Fruit fly (Drosophila melanogaster) whole organism, embryonic: ENCODE measurements around the gene Cad74A.
A peak's percentile ranks its signal among the peaks of the same experiment; 100 is the strongest.

Experiments
- CG10543 ChIP-seq: fragments of 200-800 bp; sonication (Bioruptor generic); optimal IDR thresholded peaks from 3 replicates; lab custom pipeline; 2017; ENCODE audit warnings: missing biosample characterization, mild to moderate bottlenecking, missing genetic modification characterization, moderate library complexity
- CG12659 ChIP-seq: fragments of 200-800 bp; sonication (Bioruptor generic); optimal IDR thresholded peaks from 3 replicates; lab custom pipeline; 2017; ENCODE audit warnings: mild to moderate bottlenecking, missing biosample characterization, missing genetic modification reagents, missing genetic modification characterization
- CG17802 ChIP-seq: fragments of 200-800 bp; sonication (Bioruptor generic); optimal IDR thresholded peaks from 2 replicates; lab custom pipeline; 2018; ENCODE audit warnings: missing biosample characterization, mild to moderate bottlenecking, missing genetic modification characterization, moderate library complexity
- CG2116 ChIP-seq: fragments of 200-800 bp; sonication (Bioruptor generic); optimal IDR thresholded peaks from 3 replicates; lab custom pipeline; 2018; ENCODE audit warnings: missing biosample characterization, mild to moderate bottlenecking, missing genetic modification characterization
- CG32772 ChIP-seq: fragments of 200-800 bp; sonication (Bioruptor generic); IDR thresholded peaks from 2 replicates; pipeline ENCODE4 v1.3.6; 2022; ENCODE audit warnings: missing biosample characterization, missing genetic modification characterization
- CG34376 ChIP-seq: fragments of 200-800 bp; sonication (Bioruptor generic); optimal IDR thresholded peaks from 2 replicates; lab custom pipeline; 2018; ENCODE audit warnings: missing biosample characterization, mild to moderate bottlenecking, missing genetic modification characterization
- CG3726 ChIP-seq: fragments of 200-800 bp; sonication (Bioruptor generic); IDR thresholded peaks from 3 replicates; pipeline ENCODE4, ENCODE4 v1.3.6; 2022; ENCODE audit warnings: missing biosample characterization, missing genetic modification characterization
- CG42726 ChIP-seq: fragments of 200-800 bp; sonication (Bioruptor generic); IDR thresholded peaks from 2 replicates; pipeline ENCODE4 v1.3.6; 2022; ENCODE audit warnings: missing biosample characterization, missing genetic modification characterization; ENCODE audit not compliant: partially characterized antibody
- CG5180 ChIP-seq: fragments of 200-800 bp; sonication (Bioruptor generic); optimal IDR thresholded peaks from 3 replicates; lab custom pipeline; 2017; ENCODE audit warnings: missing biosample characterization, missing genetic modification characterization, mild to moderate bottlenecking, moderate library complexity, missing genetic modification reagents
- CG6254 ChIP-seq: fragments of 200-800 bp; sonication (Bioruptor generic); optimal IDR thresholded peaks from 3 replicates; lab custom pipeline; 2017; ENCODE audit warnings: mild to moderate bottlenecking, missing biosample characterization, missing genetic modification reagents, missing genetic modification characterization
- CG8388 ChIP-seq: fragments of 200-800 bp; sonication (Bioruptor generic); optimal IDR thresholded peaks from 2 replicates; lab custom pipeline; 2019; ENCODE audit warnings: missing biosample characterization, mild to moderate bottlenecking, missing genetic modification characterization, moderate library complexity
- CG8765 ChIP-seq: fragments of 200-800 bp; sonication (Bioruptor generic); IDR thresholded peaks from 2 replicates; pipeline ENCODE4 v1.3.6; 2022; ENCODE audit warnings: missing biosample characterization, missing genetic modification characterization
- CG9215 ChIP-seq: fragments of 200-800 bp; sonication (Bioruptor generic); IDR thresholded peaks from 2 replicates; pipeline ENCODE4 v1.3.6; 2022; ENCODE audit warnings: missing biosample characterization, missing genetic modification characterization
- CoRest ChIP-seq: fragments of 200-800 bp; sonication (Bioruptor generic); optimal IDR thresholded peaks from 3 replicates; lab custom pipeline; 2018; ENCODE audit warnings: missing biosample characterization, mild to moderate bottlenecking, missing genetic modification characterization, moderate library complexity
- Doc3 ChIP-seq: fragments of 200-800 bp; sonication (Bioruptor generic); IDR thresholded peaks from 3 replicates; pipeline ENCODE4 v1.3.6; 2022; ENCODE audit warnings: missing biosample characterization, missing genetic modification characterization; ENCODE audit not compliant: partially characterized antibody
- GATAe ChIP-seq: fragments of 200-800 bp; sonication (Bioruptor generic); conservative IDR thresholded peaks from 2 replicates; pipeline ENCODE4 v1.3.6; 2022; ENCODE audit warnings: missing biosample characterization, missing genetic modification characterization
- Gsc ChIP-seq: fragments of 200-800 bp; sonication (Bioruptor generic); IDR thresholded peaks from 2 replicates; pipeline ENCODE4 v1.3.6; 2022; ENCODE audit warnings: missing biosample characterization, missing genetic modification characterization
- Hand ChIP-seq: fragments of 200-800 bp; sonication (Bioruptor generic); optimal IDR thresholded peaks from 2 replicates; lab custom pipeline; 2017; ENCODE audit warnings: mild to moderate bottlenecking, missing biosample characterization, missing genetic modification reagents, missing genetic modification characterization
- Hey ChIP-seq: fragments of 200-800 bp; sonication (Bioruptor generic); optimal IDR thresholded peaks from 3 replicates; lab custom pipeline; 2018; ENCODE audit warnings: missing biosample characterization, mild to moderate bottlenecking, missing genetic modification characterization
- HmgD ChIP-seq: fragments of 200-800 bp; sonication (Bioruptor generic); optimal IDR thresholded peaks from 3 replicates; lab custom pipeline; 2016; ENCODE audit warnings: missing biosample characterization, missing genetic modification characterization
- Hmx ChIP-seq: fragments of 200-800 bp; sonication (Bioruptor generic); optimal IDR thresholded peaks from 2 replicates; lab custom pipeline; 2016; ENCODE audit warnings: missing biosample characterization, missing genetic modification characterization
- MESR4 ChIP-seq: fragments of 200-800 bp; sonication (Bioruptor generic); optimal IDR thresholded peaks from 2 replicates; lab custom pipeline; 2018; ENCODE audit warnings: missing biosample characterization, mild to moderate bottlenecking, missing genetic modification characterization, moderate library complexity
- Mad ChIP-seq: fragments of 200-800 bp; sonication (Bioruptor generic); optimal IDR thresholded peaks from 2 replicates; lab custom pipeline; 2016; ENCODE audit warnings: missing biosample characterization, missing genetic modification characterization
- Med ChIP-seq: fragments of 200-800 bp; sonication (Bioruptor generic); peaks from one replicate; lab custom pipeline; 2016; ENCODE audit warnings: missing biosample characterization, missing genetic modification characterization, mild to moderate bottlenecking, inconsistent platforms, moderate library complexity
- Nf-YB ChIP-seq: fragments of 200-800 bp; sonication (Bioruptor generic); optimal IDR thresholded peaks from 3 replicates; lab custom pipeline; 2019; ENCODE audit warnings: missing biosample characterization, mild to moderate bottlenecking, missing genetic modification characterization, moderate library complexity
- Opbp ChIP-seq: fragments of 200-800 bp; sonication (Bioruptor generic); IDR thresholded peaks from 3 replicates; pipeline ENCODE4 v1.3.6; 2022; ENCODE audit warnings: missing biosample characterization, missing genetic modification characterization; ENCODE audit not compliant: partially characterized antibody
- Trl ChIP-seq, 3 experiments: fragments of >200 bp in 2 of 3; fragments of 200-800 bp in 1 of 3; sonication (Bioruptor generic) in 1 of 3; optimal IDR thresholded peaks; 2 replicates in 1 of 3; 3 replicates in 2 of 3; lab custom pipeline; 2016 to 2017; ENCODE audit warnings: missing biosample characterization in 1 of 3, missing genetic modification characterization in 1 of 3
- Vsx1 ChIP-seq: fragments of 200-800 bp; sonication (Bioruptor generic); optimal IDR thresholded peaks from 2 replicates; lab custom pipeline; 2017; ENCODE audit warnings: missing biosample characterization, mild to moderate bottlenecking, missing genetic modification characterization, missing genetic modification reagents
- Xrp1 ChIP-seq: fragments of 200-800 bp; sonication (Bioruptor generic); IDR thresholded peaks from 2 replicates; pipeline ENCODE4 v1.3.6; 2022; ENCODE audit warnings: missing biosample characterization, missing genetic modification characterization
- al ChIP-seq: fragments of 200-800 bp; sonication (Bioruptor generic); IDR thresholded peaks from 2 replicates; pipeline ENCODE4 v1.3.6; 2022; ENCODE audit warnings: missing biosample characterization, missing genetic modification characterization
- bigmax ChIP-seq: fragments of 200-800 bp; sonication (Bioruptor generic); optimal IDR thresholded peaks from 2 replicates; lab custom pipeline; 2018; ENCODE audit warnings: missing biosample characterization, mild to moderate bottlenecking, missing genetic modification characterization
- chinmo ChIP-seq: fragments of 200-800 bp; sonication (Bioruptor generic); IDR thresholded peaks from 4 replicates; pipeline ENCODE4 v1.3.6; 2022; ENCODE audit warnings: missing biosample characterization, missing genetic modification characterization; ENCODE audit not compliant: partially characterized antibody
- chm ChIP-seq: fragments of 200-800 bp; sonication (Bioruptor generic); IDR thresholded peaks from 2 replicates; pipeline ENCODE4 v1.3.6; 2022; ENCODE audit warnings: missing biosample characterization, missing genetic modification characterization
- dmrt11E ChIP-seq: fragments of 200-800 bp; sonication (Bioruptor generic); optimal IDR thresholded peaks from 3 replicates; lab custom pipeline; 2018; ENCODE audit warnings: missing biosample characterization, mild to moderate bottlenecking, missing genetic modification characterization, moderate library complexity
- ewg ChIP-seq: fragments of 200-800 bp; sonication (Bioruptor generic); optimal IDR thresholded peaks from 3 replicates; lab custom pipeline; 2017; ENCODE audit warnings: mild to moderate bottlenecking, missing biosample characterization, missing genetic modification reagents, missing genetic modification characterization
- exex ChIP-seq: fragments of 200-800 bp; sonication (Bioruptor generic); optimal IDR thresholded peaks from 4 replicates; lab custom pipeline; 2018; ENCODE audit warnings: missing biosample characterization, mild to moderate bottlenecking, missing genetic modification characterization, moderate library complexity
- fd96Cb ChIP-seq: fragments of 200-800 bp; sonication (Bioruptor generic); optimal IDR thresholded peaks from 2 replicates; lab custom pipeline; 2018; ENCODE audit warnings: missing biosample characterization, mild to moderate bottlenecking, missing genetic modification characterization, moderate library complexity
- fu2 ChIP-seq: fragments of 200-800 bp; sonication (Bioruptor generic); optimal IDR thresholded peaks from 2 replicates; lab custom pipeline; 2016; ENCODE audit warnings: missing biosample characterization, missing genetic modification characterization
- ham ChIP-seq: fragments of 200-800 bp; sonication (Bioruptor generic); IDR thresholded peaks from 2 replicates; pipeline ENCODE4 v1.3.6; 2022; ENCODE audit warnings: missing biosample characterization, missing genetic modification characterization
- hbn ChIP-seq: fragments of 200-800 bp; sonication (Bioruptor generic); IDR thresholded peaks from 2 replicates; pipeline ENCODE4 v1.3.6; 2022; ENCODE audit warnings: missing biosample characterization, missing genetic modification characterization; ENCODE audit not compliant: partially characterized antibody
- kni ChIP-seq: fragments of 200-800 bp; sonication (Bioruptor generic); optimal IDR thresholded peaks from 3 replicates; lab custom pipeline; 2017; ENCODE audit warnings: mild to moderate bottlenecking, missing biosample characterization, missing genetic modification reagents, missing genetic modification characterization
- lmd ChIP-seq: fragments of 200-800 bp; sonication (Bioruptor generic); IDR thresholded peaks from 2 replicates; pipeline ENCODE4 v1.3.6; 2022; ENCODE audit warnings: missing biosample characterization, missing genetic modification characterization
- nau ChIP-seq: fragments of 200-800 bp; sonication (Bioruptor generic); optimal IDR thresholded peaks from 3 replicates; lab custom pipeline; 2017; ENCODE audit warnings: missing biosample characterization, mild to moderate bottlenecking, missing genetic modification characterization, missing genetic modification reagents
- nerfin-1 ChIP-seq: fragments of 200-800 bp; sonication (Bioruptor generic); optimal IDR thresholded peaks from 3 replicates; lab custom pipeline; 2019; ENCODE audit warnings: missing biosample characterization, mild to moderate bottlenecking, missing genetic modification characterization, moderate library complexity
- otp ChIP-seq: fragments of 200-800 bp; sonication (Bioruptor generic); IDR thresholded peaks from 3 replicates; pipeline ENCODE4, ENCODE4 v1.3.6; 2022; ENCODE audit warnings: missing biosample characterization, missing genetic modification characterization
- sr ChIP-seq: fragments of 200-800 bp; sonication (Bioruptor generic); IDR thresholded peaks from 3 replicates; pipeline ENCODE4 v1.3.6; 2022; ENCODE audit warnings: missing biosample characterization, missing genetic modification characterization
- tin ChIP-seq: fragments of 200-800 bp; sonication (Bioruptor generic); optimal IDR thresholded peaks from 3 replicates; lab custom pipeline; 2016; ENCODE audit warnings: missing biosample characterization, missing genetic modification characterization
- trem ChIP-seq: fragments of 200-800 bp; optimal IDR thresholded peaks from 3 replicates; lab custom pipeline; 2019; ENCODE audit warnings: missing biosample characterization, mild to moderate bottlenecking, missing genetic modification characterization, moderate library complexity
- usp ChIP-seq: fragments of >200 bp; optimal IDR thresholded peaks from 2 replicates; lab custom pipeline; 2017; ENCODE audit warnings: missing biosample characterization, missing genetic modification characterization
- wdn ChIP-seq: fragments of 200-800 bp; sonication (Bioruptor generic); IDR thresholded peaks from 2 replicates; pipeline ENCODE4 v1.3.6; 2022; ENCODE audit warnings: missing biosample characterization, missing genetic modification characterization

Gene Cad74A

DNA sequence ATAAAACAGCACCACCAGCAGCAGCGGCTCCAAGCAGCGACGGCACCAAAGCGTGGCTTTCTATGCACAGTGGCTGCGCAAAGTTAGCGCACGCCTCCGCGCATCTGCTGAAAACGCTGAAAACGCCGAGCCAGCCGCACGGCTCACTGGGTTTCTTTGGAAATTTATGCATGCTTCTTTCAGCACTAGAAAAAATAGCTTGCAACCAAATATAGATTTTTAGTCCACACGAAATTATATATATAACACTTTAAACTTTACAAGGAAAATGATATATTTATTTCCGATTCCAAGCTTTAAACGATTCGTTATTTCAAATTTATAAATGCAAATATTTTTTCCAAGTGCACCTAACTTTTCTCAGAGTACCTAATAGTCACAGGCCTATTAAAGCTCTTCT is 25.3 kb upstream of the Cad74A start (continued):
- TF ChIP-seq trem (tag; lab: Kevin White, UChicago) (peak; percentile 2), CG12659 (GFP tag; lab: Kevin White, UChicago) (peak; percentile 20), CG3726 (GFP tag; lab: Robert Waterston, UW) (no peak), CG8388 (GFP tag; lab: Kevin White, UChicago) (peak; percentile 96), Hand (GFP tag; lab: Kevin White, UChicago) (no peak), chinmo (GFP tag; lab: Robert Waterston, UW) (no peak), CG6254 (GFP tag; lab: Kevin White, UChicago) (peak; percentile 66), Nf-YB (no peak), Gsc (GFP tag; lab: Robert Waterston, UW) (no peak), usp (GFP tag; lab: Kevin White, UChicago) (no peak), lmd (peak; percentile 23; the same call in 1 of the 2 replicates), Hey (tag; lab: Kevin White, UChicago) (no peak), Opbp (GFP tag; lab: Robert Waterston, UW) (no peak), Xrp1 (GFP tag; lab: Robert Waterston, UW) (peak; percentile 45; the same call in 1 of the 2 replicates), bigmax (GFP tag; lab: Kevin White, UChicago) (no peak), CG42726 (GFP tag; lab: Robert Waterston, UW) (no peak), nau (GFP tag; lab: Kevin White, UChicago) (no peak), Med (GFP tag; lab: Kevin White, UChicago) (peak; percentile 77), nerfin-1 (tag; lab: Kevin White, UChicago) (no peak), GATAe (GFP tag; lab: Robert Waterston, UW) (no peak), CG32772 (GFP tag; lab: Robert Waterston, UW) (no peak), Hmx (no peak), exex (tag; lab: Kevin White, UChicago) (no peak), chm (peak; percentile 20; the same call in 1 of the 2 replicates), CG8765 (GFP tag; lab: Robert Waterston, UW) (no peak), sr (GFP tag; lab: Robert Waterston, UW) (no peak), dmrt11E (tag; lab: Kevin White, UChicago) (peak; percentile 42), HmgD (GFP tag; lab: Kevin White, UChicago) (no peak), CG17802 (no peak), otp (no peak), ham (no peak), MESR4 (GFP tag; lab: Kevin White, UChicago) (no peak), CoRest (tag; lab: Kevin White, UChicago) (peak; percentile 36), wdn (GFP tag; lab: Robert Waterston, UW) (no peak), CG34376 (no peak), kni (GFP tag; lab: Kevin White, UChicago) (no peak), hbn (GFP tag; lab: Robert Waterston, UW) (no peak), Trl (optimal IDR thresholded peaks at IDR 0.05; lab: Kevin White, UChicago) (no peak), Trl (GFP tag; optimal IDR thresholded peaks at IDR 0.05; lab: Kevin White, UChicago) (no peak), CG9215 (GFP tag; lab: Robert Waterston, UW) (no peak), CG10543 (no peak), tin (GFP tag; lab: Kevin White, UChicago) (peak; percentile 18), al (GFP tag; lab: Robert Waterston, UW) (peak; percentile 23; the same call in 1 of the 2 replicates), Vsx1 (GFP tag; lab: Kevin White, UChicago) (peak; percentile 40), fu2 (GFP tag; lab: Kevin White, UChicago) (no peak), Mad (GFP tag; lab: Kevin White, UChicago) (no peak), CG2116 (GFP tag; lab: Kevin White, UChicago) (no peak), Doc3 (GFP tag; lab: Robert Waterston, UW) (no peak), ewg (GFP tag; lab: Kevin White, UChicago) (peak; percentile 14), fd96Cb (tag; lab: Kevin White, UChicago) (peak; percentile 63), CG5180 (GFP tag; lab: Kevin White, UChicago) (no peak)
